Worm (Caenorhabditis elegans) whole organism, L1 larva: ENCODE results near the gene F21H7.3.

Experiments
- C04F5.9 ChIP-seq: sonication (generic microtip); optimal IDR thresholded peaks from 2 replicates; lab custom pipeline; 2016; ENCODE audit warnings: missing genetic modification characterization, missing compliant biosample characterization
- C34B4.2 ChIP-seq: sonication (generic microtip); optimal IDR thresholded peaks from 2 replicates; lab custom pipeline; 2017; ENCODE audit warnings: mild to moderate bottlenecking, missing genetic modification characterization, missing compliant biosample characterization
- aly-2 ChIP-seq: fragments of 150-350 bp; optimal IDR thresholded peaks from 2 replicates; lab custom pipeline; 2014; ENCODE audit warnings: missing biosample characterization, missing genetic modification characterization
- ama-1 ChIP-seq: fragments of 150-350 bp; optimal IDR thresholded peaks from 2 replicates; lab custom pipeline; 2014
- ceh-8 ChIP-seq: fragments of 200-800 bp; sonication (Bioruptor generic); optimal IDR thresholded peaks from 2 replicates; lab custom pipeline; 2018; ENCODE audit warnings: mild to moderate bottlenecking, missing genetic modification characterization, moderate library complexity, missing compliant biosample characterization
- ceh-82 ChIP-seq, 3 experiments: fragments of 150-350 bp in 1 of 3; sonication (generic microtip) in 2 of 3; optimal IDR thresholded peaks; 2 replicates each; lab custom pipeline; 2014 to 2017; ENCODE audit warnings: missing biosample characterization in 3 of 3, missing genetic modification characterization in 3 of 3
- dsc-1 ChIP-seq: sonication (generic microtip); optimal IDR thresholded peaks from 2 replicates; lab custom pipeline; 2016; ENCODE audit warnings: mild to moderate bottlenecking, missing genetic modification characterization, missing compliant biosample characterization
- efl-1 ChIP-seq, 4 experiments: fragments of 150-350 bp; optimal IDR thresholded peaks in 3 of 4; peaks in 1 of 4; 1 replicate in 1 of 4; 2 replicates in 3 of 4; lab custom pipeline; 2014; ENCODE audit warnings: missing biosample characterization in 2 of 4, missing genetic modification characterization in 2 of 4, missing genetic modification reagents in 2 of 4
- egl-27 ChIP-seq, 2 experiments: fragments of 150-350 bp in 1 of 2; sonication (generic microtip); optimal IDR thresholded peaks; 3 replicates each; lab custom pipeline; 2017 to 2018; ENCODE audit warnings: missing biosample characterization in 2 of 2, missing genetic modification characterization in 2 of 2, missing genetic modification reagents in 2 of 2
- elt-2 ChIP-seq: sonication (generic microtip); optimal IDR thresholded peaks from 2 replicates; lab custom pipeline; 2016; ENCODE audit warnings: missing genetic modification characterization, mild to moderate bottlenecking, inconsistent platforms, missing compliant biosample characterization, missing genetic modification reagents
- ets-5 ChIP-seq: fragments of 200-800 bp; sonication (Bioruptor generic); IDR thresholded peaks from 2 replicates; pipeline ENCODE4 v1.3.6; 2022; ENCODE audit warnings: missing genetic modification characterization, missing compliant biosample characterization
- fkh-10 ChIP-seq: sonication (generic microtip); optimal IDR thresholded peaks from 2 replicates; lab custom pipeline; 2017; ENCODE audit warnings: missing biosample characterization, missing genetic modification reagents, missing genetic modification characterization
- fkh-8 ChIP-seq: sonication (generic microtip); optimal IDR thresholded peaks from 2 replicates; lab custom pipeline; 2016; ENCODE audit warnings: mild to moderate bottlenecking, missing genetic modification characterization, missing compliant biosample characterization
- fos-1 ChIP-seq: fragments of 150-350 bp; optimal IDR thresholded peaks from 2 replicates; lab custom pipeline; 2014; ENCODE audit warnings: missing biosample characterization, missing genetic modification characterization
- hpl-2 ChIP-seq: fragments of 150-350 bp; optimal IDR thresholded peaks from 2 replicates; lab custom pipeline; 2014; ENCODE audit warnings: missing biosample characterization, missing genetic modification reagents, missing genetic modification characterization
- isw-1 ChIP-seq: fragments of 200-800 bp; sonication (Bioruptor generic); IDR thresholded peaks from 2 replicates; pipeline ENCODE4 v1.3.6; 2022; ENCODE audit warnings: missing genetic modification characterization, missing compliant biosample characterization
- jun-1 ChIP-seq: fragments of 150-350 bp; optimal IDR thresholded peaks from 2 replicates; lab custom pipeline; 2014; ENCODE audit warnings: missing biosample characterization, missing genetic modification reagents, missing genetic modification characterization
- lsy-2 ChIP-seq, 2 experiments: fragments of 150-350 bp; optimal IDR thresholded peaks; 2 replicates each; lab custom pipeline; 2014; ENCODE audit warnings: missing biosample characterization in 2 of 2, missing genetic modification characterization in 2 of 2
- mdl-1 ChIP-seq, 2 experiments: fragments of 150-350 bp; optimal IDR thresholded peaks; 2 replicates each; lab custom pipeline; 2014 to 2017; ENCODE audit warnings: missing biosample characterization in 2 of 2, missing genetic modification characterization in 2 of 2, inconsistent platforms in 1 of 2
- mef-2 ChIP-seq: fragments of 150-350 bp; optimal IDR thresholded peaks from 2 replicates; lab custom pipeline; 2014; ENCODE audit warnings: missing biosample characterization, missing genetic modification characterization
- nhr-11 ChIP-seq: fragments of 150-350 bp; optimal IDR thresholded peaks from 2 replicates; lab custom pipeline; 2014; ENCODE audit warnings: missing biosample characterization, missing genetic modification characterization
- nhr-12 ChIP-seq: sonication (generic microtip); optimal IDR thresholded peaks from 2 replicates; lab custom pipeline; 2017; ENCODE audit warnings: missing biosample characterization, missing genetic modification characterization
- nhr-237 ChIP-seq: fragments of 150-350 bp; optimal IDR thresholded peaks from 2 replicates; lab custom pipeline; 2014; ENCODE audit warnings: missing biosample characterization, missing genetic modification characterization
- nhr-47 ChIP-seq: sonication (generic microtip); optimal IDR thresholded peaks from 2 replicates; lab custom pipeline; 2016; ENCODE audit warnings: mild to moderate bottlenecking, missing genetic modification characterization, moderate library complexity, missing compliant biosample characterization
- nhr-77 ChIP-seq: fragments of 150-350 bp; optimal IDR thresholded peaks from 2 replicates; lab custom pipeline; 2014; ENCODE audit warnings: missing biosample characterization, missing genetic modification characterization
- nhr-84 ChIP-seq: sonication (generic microtip); optimal IDR thresholded peaks from 2 replicates; lab custom pipeline; 2017; ENCODE audit warnings: missing biosample characterization, missing genetic modification characterization
- nhr-85 ChIP-seq: sonication (generic microtip); peaks from one replicate; lab custom pipeline; 2016; ENCODE audit warnings: missing genetic modification characterization, inconsistent platforms, missing compliant biosample characterization
- nhr-90 ChIP-seq: sonication (generic microtip); optimal IDR thresholded peaks from 2 replicates; lab custom pipeline; 2016; ENCODE audit warnings: mild to moderate bottlenecking, missing genetic modification characterization, missing compliant biosample characterization; ENCODE audit not compliant: poor library complexity
- pax-3 ChIP-seq: fragments of 200-800 bp; sonication (Bioruptor generic); optimal IDR thresholded peaks from 2 replicates; lab custom pipeline; 2018; ENCODE audit warnings: mild to moderate bottlenecking, missing genetic modification characterization, moderate library complexity, missing compliant biosample characterization
- pqm-1 ChIP-seq: sonication (generic microtip); optimal IDR thresholded peaks from 3 replicates; lab custom pipeline; 2017; ENCODE audit warnings: missing biosample characterization, missing genetic modification characterization
- snu-23 ChIP-seq: sonication (generic microtip); optimal IDR thresholded peaks from 2 replicates; lab custom pipeline; 2016; ENCODE audit warnings: missing genetic modification characterization, missing compliant biosample characterization
- sptf-1 ChIP-seq: fragments of 150-350 bp; optimal IDR thresholded peaks from 2 replicates; lab custom pipeline; 2014; ENCODE audit warnings: missing biosample characterization, missing genetic modification characterization
- swsn-7 ChIP-seq: sonication (generic microtip); optimal IDR thresholded peaks from 2 replicates; lab custom pipeline; 2016; ENCODE audit warnings: missing genetic modification characterization, missing compliant biosample characterization
- tbx-2 ChIP-seq: sonication (generic microtip); optimal IDR thresholded peaks from 2 replicates; lab custom pipeline; 2016; ENCODE audit warnings: missing genetic modification characterization, missing compliant biosample characterization
- tlp-1 ChIP-seq: fragments of 150-350 bp; optimal IDR thresholded peaks from 2 replicates; lab custom pipeline; 2014; ENCODE audit warnings: missing biosample characterization, missing genetic modification characterization
- unc-30 ChIP-seq: sonication (generic microtip); optimal IDR thresholded peaks from 2 replicates; lab custom pipeline; 2017; ENCODE audit warnings: missing biosample characterization, missing genetic modification characterization
- zag-1 ChIP-seq: fragments of 150-350 bp; optimal IDR thresholded peaks from 2 replicates; lab custom pipeline; 2014; ENCODE audit warnings: missing biosample characterization, missing genetic modification characterization

The F21H7.3 gene

DNA sequence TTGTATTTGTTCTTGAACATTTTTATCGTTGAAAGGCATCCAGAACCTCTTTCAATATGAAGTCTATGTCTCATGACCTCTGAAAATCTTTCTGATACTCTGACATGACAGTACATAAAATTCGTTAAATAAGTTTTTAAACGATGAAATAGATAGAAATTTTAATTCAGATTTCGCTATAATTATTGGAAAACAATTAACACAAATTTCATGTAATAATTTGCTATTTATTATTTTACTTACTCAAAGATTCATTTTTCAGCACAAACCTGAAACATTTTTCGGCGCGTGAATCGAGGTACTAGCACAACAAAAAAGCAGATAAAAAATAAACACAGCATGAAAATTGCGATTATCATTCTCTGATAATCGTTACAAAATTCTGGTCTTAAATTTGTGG lies 31.5 kb upstream of the F21H7.3 start, which contains the start of gene T13F3.4:
Gene T13F3.4 (minus strand): TSS at position 101 of the 400 bp plus-strand sequence.
- TF ChIP-seq hpl-2 (no peak), mef-2 (tag; lab: Kevin White, UChicago) (no peak), aly-2 (tag; lab: Kevin White, UChicago) (no peak), pqm-1 (tag; lab: Kevin White, UChicago) (no peak), dsc-1 (no peak), ama-1 (lab: Kevin White, UChicago) (no peak), ets-5 (GFP tag; lab: Robert Waterston, UW) (no peak), nhr-47 (no peak), nhr-12 (tag; lab: Kevin White, UChicago) (no peak)
- TF ChIP-seq, all 84 proteins: peak for 0

DNA sequence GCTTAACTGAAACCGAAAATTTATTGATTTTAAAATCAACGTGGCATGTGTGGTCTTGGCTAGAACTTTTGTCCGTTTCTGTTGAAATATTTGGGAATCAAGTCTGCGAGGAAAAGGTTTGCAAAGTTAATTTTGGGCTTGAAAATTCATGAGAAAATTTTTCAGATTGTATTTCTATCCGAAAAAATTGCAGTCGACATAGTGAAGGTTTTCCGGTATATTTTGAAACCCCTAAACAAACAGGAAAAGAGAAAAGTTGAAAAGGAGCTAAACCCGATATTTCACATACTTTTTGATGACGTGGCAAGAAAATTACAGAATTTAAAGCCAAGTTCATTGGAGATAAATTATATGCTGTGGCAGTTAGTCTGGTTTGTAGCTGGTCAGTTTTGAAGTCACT lies 24.6 kb upstream of the F21H7.3 start, which contains the start of gene nhr-127:
Gene nhr-127 (plus strand): TSS at position 301 of the 400 bp plus-strand sequence.
- TF ChIP-seq ceh-8 (GFP tag; lab: Kevin White, UChicago): no peak
- TF ChIP-seq pax-3 (tag; lab: Kevin White, UChicago): no peak
- TF ChIP-seq unc-30 (tag; lab: Kevin White, UChicago): no peak
- TF ChIP-seq isw-1: no peak
- no peak for TF ChIP-seq tbx-2
- no peak for TF ChIP-seq hpl-2
- TF ChIP-seq jun-1 (tag; lab: Kevin White, UChicago): no peak

DNA sequence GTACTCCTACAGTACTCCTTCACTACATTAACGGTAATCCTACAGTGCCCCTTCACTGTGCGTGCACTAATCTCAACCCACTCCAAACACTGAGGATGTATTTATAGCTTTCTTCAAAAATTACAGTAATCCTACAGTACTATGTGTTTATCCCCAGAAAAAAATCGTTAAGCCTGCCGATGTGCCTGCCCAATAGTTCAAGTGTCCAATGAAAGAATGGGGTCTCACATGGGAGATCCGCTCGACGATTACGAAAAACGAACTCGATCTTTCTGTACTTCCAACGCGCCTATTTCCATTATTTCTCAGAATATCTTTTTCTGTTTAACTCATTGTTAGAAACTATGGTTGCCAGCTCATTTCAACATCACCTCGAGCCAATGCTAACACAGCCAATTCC lies 23.1 kb upstream of the F21H7.3 start, which contains the start of gene nhr-218:
Gene nhr-218 (plus strand): TSS at position 301 of the 400 bp plus-strand sequence.
- no peak for TF ChIP-seq fkh-8
- no peak for TF ChIP-seq tlp-1
- no peak for TF ChIP-seq nhr-85 (tag; lab: Kevin White, UChicago)
- no peak for TF ChIP-seq C34B4.2 (tag; lab: Kevin White, UChicago)
- no peak for TF ChIP-seq isw-1
- no peak for TF ChIP-seq mdl-1 (tag; optimal IDR thresholded peaks at IDR 0.05; lab: Kevin White, UChicago)
- no peak for TF ChIP-seq jun-1 (tag; lab: Kevin White, UChicago)
- no peak for TF ChIP-seq nhr-237 (tag; lab: Kevin White, UChicago)
- no peak for TF ChIP-seq ceh-8 (GFP tag; lab: Kevin White, UChicago)
- no peak for TF ChIP-seq swsn-7
- no peak for TF ChIP-seq fos-1 (tag; lab: Kevin White, UChicago)
- TF ChIP-seq unc-30 (tag; lab: Kevin White, UChicago): no peak
- no peak for TF ChIP-seq C04F5.9 (tag; lab: Kevin White, UChicago)
- TF ChIP-seq snu-23 (GFP tag; lab: Kevin White, UChicago): no peak
- no peak for TF ChIP-seq zag-1
- TF ChIP-seq nhr-90 (tag; lab: Kevin White, UChicago): no peak
- TF ChIP-seq elt-2 (tag; lab: Kevin White, UChicago): no peak

DNA sequence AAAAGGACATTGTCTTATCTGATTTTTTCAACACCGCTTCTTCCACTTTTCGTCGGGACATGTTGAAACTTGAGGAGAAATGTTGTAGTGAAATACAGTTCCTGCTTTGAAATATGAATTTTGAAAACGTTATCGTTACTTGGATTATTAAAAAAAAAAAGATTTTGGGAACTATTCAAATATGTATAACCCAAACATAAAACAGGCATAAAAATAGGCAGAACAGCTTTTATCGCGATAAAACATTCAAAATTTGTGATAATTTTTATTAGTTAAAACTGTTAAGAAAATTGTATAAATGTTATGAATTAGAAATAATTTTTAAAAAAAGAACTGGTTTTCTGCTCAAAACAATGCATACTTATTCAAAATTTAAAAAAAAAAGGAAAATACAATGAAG lies 21.4 kb upstream of the F21H7.3 start, which contains the start of gene bgnt-1.3:
Gene bgnt-1.3 (minus strand): TSS at position 101 of the 400 bp plus-strand sequence.
- TF ChIP-seq fkh-8 (no peak), efl-1 (optimal IDR thresholded peaks at IDR 0.05; lab: Kevin White, UChicago) (no peak), efl-1 (GFP tag; optimal IDR thresholded peaks at IDR 0.05 in 1 of 2; lab: Kevin White, UChicago) (no peak), lsy-2 (tag; optimal IDR thresholded peaks at IDR 0.05; lab: Kevin White, UChicago) (no peak), jun-1 (tag; lab: Kevin White, UChicago) (no peak)
- TF ChIP-seq, all 84 proteins: peak for 0

DNA sequence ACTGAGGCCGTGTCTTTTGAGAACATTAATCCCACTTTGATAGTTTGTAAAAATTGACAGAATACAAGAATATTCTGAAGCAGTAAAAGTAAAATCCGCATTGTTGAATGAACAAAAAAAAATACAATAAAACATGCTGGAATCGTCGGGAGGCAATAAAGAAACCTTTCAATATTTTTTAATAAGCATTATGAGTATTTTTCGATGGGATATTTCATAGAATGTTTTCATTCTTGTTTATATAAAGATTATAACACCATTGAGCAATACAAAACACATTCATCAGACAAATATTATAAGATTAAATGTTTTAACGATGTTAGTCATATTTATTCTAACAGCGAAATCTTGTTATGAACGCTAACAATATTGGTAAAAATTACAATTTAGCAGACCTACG lies 18.7 kb upstream of the F21H7.3 start, which contains the start of gene gcy-20:
Gene gcy-20 (minus strand): TSS at position 101 of the 400 bp plus-strand sequence.
- no peak for TF ChIP-seq egl-27 (tag; optimal IDR thresholded peaks at IDR 0.05; lab: Kevin White, UChicago)
- TF ChIP-seq sptf-1 (tag; lab: Kevin White, UChicago): no peak
- TF ChIP-seq pax-3 (tag; lab: Kevin White, UChicago): no peak
- no peak for TF ChIP-seq nhr-84
- no peak for TF ChIP-seq fkh-10 (GFP tag; lab: Kevin White, UChicago)
- TF ChIP-seq nhr-77 (tag; lab: Kevin White, UChicago): no peak
- no peak for TF ChIP-seq nhr-11 (tag; lab: Kevin White, UChicago)
- TF ChIP-seq ceh-82 (tag; optimal IDR thresholded peaks at IDR 0.05; lab: Kevin White, UChicago): no peak
- no peak for TF ChIP-seq tlp-1
- no peak for TF ChIP-seq hpl-2
